Fruit fly (Drosophila melanogaster) whole organism: ENCODE data around the gene spartin.

Experiments
- CG8478 ChIP-seq: fragments of >200 bp; optimal IDR thresholded peaks from 2 replicates; lab custom pipeline; 2018; ENCODE audit warnings: inconsistent platforms
- Dll ChIP-seq: fragments of >200 bp; optimal IDR thresholded peaks from 2 replicates; lab custom pipeline; 2017
- EcR ChIP-seq, 2 experiments: fragments of >200 bp; optimal IDR thresholded peaks; 2 replicates each; lab custom pipeline; 2017; ENCODE audit warnings: missing biosample characterization in 2 of 2, missing genetic modification characterization in 2 of 2, missing genetic modification reagents in 2 of 2
- pan ChIP-seq: fragments of >200 bp; optimal IDR thresholded peaks from 2 replicates; lab custom pipeline; 2017
- psq ChIP-seq: fragments of >200 bp; optimal IDR thresholded peaks from 2 replicates; lab custom pipeline; 2017
- usp ChIP-seq: fragments of >200 bp; optimal IDR thresholded peaks from 2 replicates; lab custom pipeline; 2017; ENCODE audit warnings: missing biosample characterization, missing genetic modification characterization, mixed read lengths

Gene spartin

DNA sequence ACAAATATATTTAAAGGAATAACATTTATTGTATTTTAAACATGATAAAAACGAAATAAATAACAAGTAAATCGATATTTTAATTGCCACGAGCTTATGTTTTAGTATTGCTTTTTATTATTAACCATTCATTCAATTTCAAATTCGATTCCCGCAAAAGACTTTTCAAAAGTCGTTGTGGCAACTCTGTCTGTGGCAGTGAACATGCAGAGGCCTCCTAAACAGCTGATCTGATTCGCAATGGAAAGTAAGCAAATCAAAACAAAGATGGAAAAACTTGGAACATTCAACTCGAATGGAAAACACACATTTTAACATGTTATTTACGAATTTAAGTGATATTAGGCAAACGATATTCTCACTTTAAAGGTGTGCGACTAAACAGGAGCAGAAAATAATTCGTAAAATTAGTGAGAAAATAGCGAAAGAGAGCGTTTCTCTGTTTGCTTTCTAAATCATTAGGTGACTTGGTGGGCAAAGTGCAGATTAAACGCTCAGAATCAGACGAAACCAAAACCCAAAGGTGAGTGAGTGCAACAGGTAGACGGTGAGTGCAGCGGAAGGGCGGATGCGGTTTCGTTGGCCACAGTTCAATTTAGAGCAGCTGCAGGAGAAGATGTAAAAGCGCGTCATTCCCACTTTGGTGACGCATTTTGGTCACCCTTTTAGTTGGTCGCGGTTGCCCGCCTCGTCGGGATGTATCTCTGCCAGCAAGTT, at the start of gene spartin:
TSS of gene spartin (plus strand) at position 244 of the 717 bp plus-strand sequence.
- TF ChIP-seq EcR (GFP tag; optimal IDR thresholded peaks at IDR 0.05; lab: Kevin White, UChicago) (no peak), psq (lab: Kevin White, UChicago) (no peak), Dll (lab: Kevin White, UChicago) (no peak), usp (GFP tag; lab: Kevin White, UChicago) (no peak), pan (no peak), CG8478 (lab: Kevin White, UChicago) (no peak)

DNA sequence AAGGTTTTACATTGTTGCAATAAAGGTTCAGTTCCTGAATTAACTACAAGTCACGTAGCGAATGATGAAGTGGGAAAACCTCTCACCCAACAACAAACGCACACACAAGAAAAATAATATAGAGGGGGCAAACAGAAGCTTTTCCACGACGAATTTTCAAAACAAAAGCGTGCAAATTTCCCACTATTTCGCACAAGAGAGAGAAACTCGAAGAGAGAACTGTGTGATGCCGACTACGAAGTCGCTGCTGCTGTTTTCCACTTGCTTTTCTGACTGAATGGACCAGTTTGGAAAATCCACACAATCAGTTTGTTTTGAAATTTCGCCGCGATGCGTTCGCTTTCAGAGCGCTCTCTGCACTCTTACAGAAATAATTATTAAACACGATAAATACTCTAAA, 42.0 kb upstream of the spartin start, which contains the start of gene 5-HT2A:
TSS of gene 5-HT2A (plus strand) at position 301 of the 400 bp plus-strand sequence.
- TF ChIP-seq pan (no peak), EcR (GFP tag; optimal IDR thresholded peaks at IDR 0.05; lab: Kevin White, UChicago) (no peak), CG8478 (lab: Kevin White, UChicago) (no peak), usp (GFP tag; lab: Kevin White, UChicago) (no peak), Dll (lab: Kevin White, UChicago) (no peak), psq (lab: Kevin White, UChicago) (no peak)

DNA sequence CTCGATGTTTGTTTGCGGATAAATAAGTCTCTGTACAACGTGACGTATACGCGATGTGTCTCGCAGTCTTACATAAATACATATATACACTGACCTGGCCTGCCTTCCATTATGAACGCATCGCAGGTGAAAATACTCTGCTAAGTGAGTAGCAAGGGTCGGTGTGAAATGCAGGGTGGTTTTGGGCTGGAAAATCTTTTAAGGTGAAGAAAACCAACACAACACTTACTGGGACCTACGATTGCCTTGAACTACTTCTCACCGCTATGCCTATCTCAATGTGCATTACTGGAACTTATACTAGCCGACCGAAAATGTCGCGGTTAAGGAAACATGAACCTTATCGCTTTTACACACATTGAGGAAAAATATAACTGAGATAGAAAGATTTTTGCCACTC, 38.5 kb upstream of the spartin start:
- no peak for TF ChIP-seq usp (GFP tag; lab: Kevin White, UChicago)
- no peak for TF ChIP-seq EcR (GFP tag; optimal IDR thresholded peaks at IDR 0.05; lab: Kevin White, UChicago)
- no peak for TF ChIP-seq pan
- no peak for TF ChIP-seq psq (lab: Kevin White, UChicago)
- no peak for TF ChIP-seq CG8478 (lab: Kevin White, UChicago)
- no peak for TF ChIP-seq Dll (lab: Kevin White, UChicago)

DNA sequence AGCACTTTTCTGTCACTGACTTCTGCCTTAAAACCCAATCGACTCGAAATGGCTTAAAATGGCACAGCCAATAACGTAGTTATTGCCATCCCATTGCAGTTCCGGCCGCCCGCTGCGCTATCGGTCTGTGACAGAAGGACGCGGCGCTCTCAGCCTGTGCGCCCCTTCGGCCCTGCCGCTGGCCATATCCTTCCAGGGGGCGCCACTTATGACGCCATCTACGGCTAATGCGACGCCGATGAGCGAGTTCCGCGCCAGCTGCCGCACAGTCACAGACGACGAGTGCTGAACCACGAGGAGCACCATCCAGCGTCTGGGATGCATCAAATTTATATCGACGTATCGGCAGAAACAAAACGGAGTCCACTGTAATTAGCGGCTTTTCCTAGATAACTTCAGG, 22.0 kb upstream of the spartin start:
- TF ChIP-seq EcR (GFP tag; optimal IDR thresholded peaks at IDR 0.05; lab: Kevin White, UChicago): no peak
- TF ChIP-seq pan: no peak
- TF ChIP-seq CG8478 (lab: Kevin White, UChicago): no peak
- no peak for TF ChIP-seq usp (GFP tag; lab: Kevin White, UChicago)

DNA sequence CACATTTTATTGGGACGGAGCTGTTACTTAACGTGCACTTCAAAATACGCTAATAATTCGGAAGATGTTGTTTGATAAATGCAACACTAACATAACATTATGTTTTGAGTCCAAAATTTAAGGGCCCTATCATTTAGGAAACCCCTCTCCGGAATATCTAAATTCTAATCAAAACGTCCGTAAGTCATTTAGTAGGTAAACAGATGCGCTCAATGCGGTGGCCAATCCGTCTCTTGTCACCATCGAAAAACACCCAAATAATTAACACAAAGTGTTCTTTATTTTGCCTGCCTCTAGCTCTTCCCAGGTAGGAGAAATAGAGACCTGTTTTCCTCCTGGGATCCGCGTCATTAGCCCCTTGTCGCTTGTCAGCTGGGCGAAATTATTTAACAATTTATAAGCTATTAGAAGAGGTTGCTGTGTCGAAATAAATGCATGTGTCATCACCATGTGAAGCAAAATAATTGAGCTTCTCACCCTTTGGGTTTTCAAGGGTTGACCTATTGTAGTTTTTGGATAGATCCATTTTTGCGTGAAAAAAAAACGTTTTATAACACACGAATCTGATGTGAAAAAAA, 20.2 kb upstream of the spartin start:
- TF ChIP-seq CG8478 (lab: Kevin White, UChicago) (no peak), Dll (lab: Kevin White, UChicago) (no peak)

DNA sequence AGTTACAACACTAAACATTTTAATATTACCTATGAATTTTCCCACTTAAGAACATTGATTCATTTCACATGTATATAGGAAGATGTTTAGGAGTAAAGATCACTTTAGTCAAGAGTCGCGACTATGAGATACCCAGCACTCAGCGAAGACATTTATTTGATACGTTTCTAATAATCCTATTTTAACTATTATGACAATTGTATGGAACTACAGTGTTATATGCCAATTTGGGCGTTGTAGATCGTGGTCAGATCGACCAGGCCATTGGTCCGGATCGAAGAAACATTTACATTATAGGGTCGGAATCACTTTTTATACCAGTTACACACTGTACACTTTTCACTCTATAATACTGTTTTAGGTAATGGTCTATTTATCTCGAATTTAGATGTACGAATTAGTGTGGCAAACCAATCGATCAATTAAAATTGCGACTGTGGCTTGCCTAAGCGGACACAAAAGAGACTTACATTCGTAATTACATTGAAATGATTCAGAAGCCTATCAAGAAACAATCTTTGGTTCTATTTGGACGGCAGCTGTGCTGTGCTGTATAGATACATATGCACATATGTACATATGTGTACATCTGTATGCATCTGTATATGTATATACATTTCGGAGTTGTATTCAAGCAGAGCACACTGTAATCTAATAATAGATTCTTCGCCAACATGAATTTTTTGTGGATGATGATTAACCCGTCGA, 13.9 kb upstream of the spartin start:
- TF ChIP-seq CG8478 (lab: Kevin White, UChicago) (no peak), usp (GFP tag; lab: Kevin White, UChicago) (no peak), Dll (lab: Kevin White, UChicago) (no peak), pan (no peak), psq (lab: Kevin White, UChicago) (no peak), EcR (GFP tag; optimal IDR thresholded peaks at IDR 0.05; lab: Kevin White, UChicago) (no peak)

DNA sequence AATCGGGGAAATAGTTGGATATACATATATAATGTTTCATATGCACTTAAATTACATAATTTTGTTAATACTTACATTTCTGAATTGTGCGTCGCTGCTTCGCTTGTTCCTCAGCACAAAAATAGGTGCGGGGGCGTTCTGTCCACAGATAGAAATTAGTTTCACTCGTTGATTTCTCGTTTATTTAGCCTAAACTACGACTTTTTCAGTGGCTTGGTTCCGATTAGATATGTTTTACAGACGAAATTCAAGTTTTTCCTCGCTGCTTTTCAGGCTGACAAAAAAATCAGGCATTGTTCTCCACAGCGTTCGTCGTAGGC, 13.4 kb upstream of the spartin start:
- TF ChIP-seq CG8478 (lab: Kevin White, UChicago) (no peak), pan (no peak), usp (GFP tag; lab: Kevin White, UChicago) (no peak), EcR (GFP tag; optimal IDR thresholded peaks at IDR 0.05; lab: Kevin White, UChicago) (no peak), psq (lab: Kevin White, UChicago) (no peak), Dll (lab: Kevin White, UChicago) (no peak)

- TF ChIP-seq usp (GFP tag; lab: Kevin White, UChicago) (no peak), pan (no peak), Dll (lab: Kevin White, UChicago) (no peak), CG8478 (lab: Kevin White, UChicago) (no peak)
These were observed 12.9 kb upstream of the spartin start, which contains the start of the genes CG9775, MED31 and slx1 for dm6 chr3R:4641616-4642102. Gene CG9775, minus strand, starts transcription at chr3R:4641838. Gene MED31, plus strand, starts transcription at chr3R:4641963. Gene slx1, plus strand, starts transcription at chr3R:4641963.

dm6 chr3R:4645457-4646082, 9.0 kb upstream of the spartin start, which contains the start of the genes Dlip2 and rpk:
Gene Dlip2, minus strand, starts transcription at chr3R:4645655.
Gene rpk, plus strand, starts transcription at chr3R:4645981.
- TF ChIP-seq usp (GFP tag; lab: Kevin White, UChicago) (no peak), psq (lab: Kevin White, UChicago) (no peak), Dll (lab: Kevin White, UChicago) (no peak), pan (no peak), EcR (GFP tag; optimal IDR thresholded peaks at IDR 0.05; lab: Kevin White, UChicago) (no peak), CG8478 (lab: Kevin White, UChicago) (no peak)

dm6 chr3R:4649126-4649811, 5.3 kb upstream of the spartin start, which contains the start of gene Karybeta3:
Gene Karybeta3, plus strand, starts transcription at chr3R:4649176.
- TF ChIP-seq usp (GFP tag; lab: Kevin White, UChicago) (no peak), CG8478 (lab: Kevin White, UChicago) (no peak), pan (no peak), psq (lab: Kevin White, UChicago) (no peak), Dll (lab: Kevin White, UChicago) (no peak), EcR (GFP tag; optimal IDR thresholded peaks at IDR 0.05; lab: Kevin White, UChicago) (no peak)
